Fruit fly (Drosophila melanogaster): Measurements from ENCODE around the gene CG1239.

- TF ChIP-seq vri (GFP tag; optimal IDR thresholded peaks at IDR 0.05) (no peak), Ets21C (GFP tag; optimal IDR thresholded peaks at IDR 0.05) (peak; percentile 57), CG9139 (GFP tag; optimal IDR thresholded peaks at IDR 0.05) (peak; percentile 76), CG6808 (GFP tag; optimal IDR thresholded peaks at IDR 0.05) (peak; percentile 78), OdsH (GFP tag; optimal IDR thresholded peaks at IDR 0.05) (peak; percentile 86), Sox14 (GFP tag; optimal IDR thresholded peaks at IDR 0.05) (peak; percentile 84), CG34406 (GFP tag; optimal IDR thresholded peaks at IDR 0.05) (peak; percentile 86), CG10631 (GFP tag; optimal IDR thresholded peaks at IDR 0.05) (peak; percentile 85), pdm3 (GFP tag; optimal IDR thresholded peaks at IDR 0.05) (no peak), CG10669 (GFP tag; optimal IDR thresholded peaks at IDR 0.05) (peak; percentile 75), Eip78C (GFP tag) (peak; percentile 90), CG11902 (GFP tag; optimal IDR thresholded peaks at IDR 0.05) (peak; percentile 74), CG8119 (GFP tag; IDR thresholded peaks at IDR 0.05) (peak; percentile 87)
These were observed 3.1 kb downstream of the CG1239 start, which contains the start of the genes CG2100 and CG1236 for dm6 chr3R:5736305-5736869.
